Fruit fly (Drosophila melanogaster) whole organism, pupa: ENCODE data around the gene Or67c.

Source experiments
- CG12605 ChIP-seq: fragments of 200-800 bp; sonication (Bioruptor generic); IDR thresholded peaks from 2 replicates; pipeline ENCODE4 v1.3.6; 2022; ENCODE audit warnings: missing biosample characterization, missing genetic modification characterization
- CG13204 ChIP-seq: fragments of 200-800 bp; sonication (Bioruptor generic); optimal IDR thresholded peaks from 2 replicates; lab custom pipeline; 2018; ENCODE audit warnings: missing biosample characterization, mild to moderate bottlenecking, missing genetic modification characterization, moderate library complexity
- CG14655 ChIP-seq: fragments of 200-800 bp; sonication (Bioruptor generic); optimal IDR thresholded peaks from 3 replicates; lab custom pipeline; 2017; ENCODE audit warnings: mild to moderate bottlenecking, missing biosample characterization, missing genetic modification reagents, missing genetic modification characterization
- CG4496 ChIP-seq: fragments of 200-800 bp; sonication (Bioruptor generic); IDR thresholded peaks from 3 replicates; pipeline ENCODE4 v1.3.6; 2022; ENCODE audit warnings: missing biosample characterization, missing genetic modification characterization
- CG8159 ChIP-seq: fragments of 200-800 bp; sonication (Bioruptor generic); optimal IDR thresholded peaks from 3 replicates; lab custom pipeline; 2018; ENCODE audit warnings: missing biosample characterization, mild to moderate bottlenecking, missing genetic modification characterization, moderate library complexity
- D1 ChIP-seq: fragments of 200-800 bp; sonication (Bioruptor generic); optimal IDR thresholded peaks from 2 replicates; lab custom pipeline; 2018; ENCODE audit warnings: missing biosample characterization, mild to moderate bottlenecking, missing genetic modification characterization, moderate library complexity
- EcR ChIP-seq: fragments of 200-800 bp; sonication (Bioruptor generic); optimal IDR thresholded peaks from 3 replicates; lab custom pipeline; 2019; ENCODE audit warnings: missing biosample characterization, missing genetic modification characterization, mild to moderate bottlenecking, moderate library complexity, missing genetic modification reagents
- Ets98B ChIP-seq: fragments of 200-800 bp; sonication (Bioruptor generic); IDR thresholded peaks from 2 replicates; pipeline ENCODE4 v1.3.6; 2022; ENCODE audit warnings: missing biosample characterization, missing genetic modification characterization
- Pif1A ChIP-seq: fragments of 200-800 bp; sonication (Bioruptor generic); optimal IDR thresholded peaks from 3 replicates; lab custom pipeline; 2016; ENCODE audit warnings: missing biosample characterization, missing genetic modification characterization
- Pif1B ChIP-seq: fragments of 200-800 bp; sonication (Bioruptor generic); optimal IDR thresholded peaks from 3 replicates; lab custom pipeline; 2016; ENCODE audit warnings: missing biosample characterization, missing genetic modification characterization
- Snoo ChIP-seq: fragments of 200-800 bp; sonication (Bioruptor generic); optimal IDR thresholded peaks from 3 replicates; lab custom pipeline; 2017; ENCODE audit warnings: missing biosample characterization, mild to moderate bottlenecking, missing genetic modification characterization, inconsistent platforms
- fd96Ca ChIP-seq: fragments of 200-800 bp; sonication (Bioruptor generic); IDR thresholded peaks from 3 replicates; pipeline ENCODE4 v1.3.6; 2022; ENCODE audit warnings: missing biosample characterization, missing genetic modification characterization
- gl ChIP-seq: fragments of 200-800 bp; sonication (Bioruptor generic); optimal IDR thresholded peaks from 2 replicates; lab custom pipeline; 2018; ENCODE audit warnings: missing biosample characterization, mild to moderate bottlenecking, missing genetic modification characterization
- rn ChIP-seq: fragments of 200-800 bp; sonication (Bioruptor generic); IDR thresholded peaks from 2 replicates; pipeline ENCODE4 v1.3.6; 2022; ENCODE audit warnings: missing biosample characterization, missing genetic modification characterization

DNA sequence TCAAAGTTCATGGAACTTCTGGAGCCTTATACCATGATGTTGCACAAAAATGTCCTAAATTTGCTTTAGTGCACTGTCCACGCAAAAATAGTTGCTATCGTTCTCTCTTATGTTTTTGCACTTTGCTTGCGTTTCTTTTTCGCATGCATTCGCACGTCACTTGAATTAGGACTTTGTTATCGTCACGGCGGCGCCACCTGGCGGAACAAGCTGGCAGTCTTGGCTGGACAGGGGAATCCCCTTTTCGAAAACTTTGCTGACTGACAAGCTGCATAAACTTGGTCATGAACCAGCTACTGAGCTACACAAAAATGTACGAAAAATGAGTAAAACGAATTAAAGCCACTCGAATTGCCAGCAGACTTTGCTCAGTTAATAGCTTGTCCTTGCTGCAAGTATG is 44.9 kb downstream of the Or67c start:
- TF ChIP-seq rn (GFP tag; lab: Robert Waterston, UW) = no peak
- no peak for TF ChIP-seq Pif1B (GFP tag; lab: Kevin White, UChicago)
- no peak for TF ChIP-seq CG12605 (GFP tag; lab: Robert Waterston, UW)
- no peak for TF ChIP-seq CG14655
- no peak for TF ChIP-seq CG4496 (GFP tag; lab: Robert Waterston, UW)
- no peak for TF ChIP-seq CG8159 (tag; lab: Kevin White, UChicago)
- no peak for TF ChIP-seq Pif1A (GFP tag; lab: Kevin White, UChicago)
- TF ChIP-seq CG13204 (GFP tag; lab: Kevin White, UChicago) = no peak
- no peak for TF ChIP-seq EcR
- no peak for TF ChIP-seq Ets98B (GFP tag; lab: Robert Waterston, UW)
- TF ChIP-seq D1 (tag; lab: Kevin White, UChicago) = no peak
- no peak for TF ChIP-seq Snoo (tag; lab: Kevin White, UChicago)
- no peak for TF ChIP-seq gl
- no peak for TF ChIP-seq fd96Ca (GFP tag; lab: Robert Waterston, UW)
